Worm (Caenorhabditis elegans) whole organism, L4 larva: ENCODE results near the gene rmd-1.

Experiments
- F37D6.2 ChIP-seq: sonication (generic microtip); optimal IDR thresholded peaks from 2 replicates; lab custom pipeline; 2016; ENCODE audit warnings: mild to moderate bottlenecking, missing genetic modification characterization, missing compliant biosample characterization
- T26A8.4 ChIP-seq: fragments of 200-800 bp; sonication (Bioruptor generic); IDR thresholded peaks from 2 replicates; pipeline ENCODE4 v1.3.6; 2022; ENCODE audit warnings: missing genetic modification characterization, missing compliant biosample characterization
- Y105C5A.15 ChIP-seq: fragments of 200-800 bp; sonication (Bioruptor generic); IDR thresholded peaks from 2 replicates; pipeline ENCODE4 v1.3.6; 2022; ENCODE audit warnings: missing genetic modification characterization, missing compliant biosample characterization
- Y48G9A.11 ChIP-seq: fragments of 200-800 bp; sonication (Bioruptor generic); IDR thresholded peaks from 2 replicates; pipeline ENCODE4 v1.3.6; 2022; ENCODE audit warnings: missing genetic modification reagents, missing genetic modification characterization, missing compliant biosample characterization
- Y5F2A.4 ChIP-seq: fragments of 200-800 bp; sonication (Bioruptor generic); optimal IDR thresholded peaks from 2 replicates; lab custom pipeline; 2018; ENCODE audit warnings: mild to moderate bottlenecking, missing genetic modification characterization, missing compliant biosample characterization
- Y75B8A.6 ChIP-seq: fragments of 200-800 bp; sonication (Bioruptor generic); IDR thresholded peaks from 2 replicates; pipeline ENCODE4 v1.3.6; 2022; ENCODE audit warnings: missing genetic modification reagents, missing genetic modification characterization, missing compliant biosample characterization
- ZK337.2 ChIP-seq: fragments of 200-800 bp; sonication (Bioruptor generic); IDR thresholded peaks from 2 replicates; pipeline ENCODE4 v1.3.6; 2022; ENCODE audit warnings: missing genetic modification reagents, missing genetic modification characterization, missing compliant biosample characterization
- aly-2 ChIP-seq: sonication (generic microtip); optimal IDR thresholded peaks from 2 replicates; lab custom pipeline; 2018; ENCODE audit warnings: missing biosample characterization, missing genetic modification characterization
- ama-1 ChIP-seq: fragments of 150-350 bp; optimal IDR thresholded peaks from 2 replicates; lab custom pipeline; 2014; ENCODE audit warnings: inconsistent platforms, mixed read lengths
- attf-4 ChIP-seq: sonication (generic microtip); optimal IDR thresholded peaks from 3 replicates; lab custom pipeline; 2017; ENCODE audit warnings: missing biosample characterization, missing genetic modification characterization
- ceh-20 ChIP-seq: fragments of 200-800 bp; sonication (Bioruptor generic); IDR thresholded peaks from 2 replicates; pipeline ENCODE4 v1.3.6; 2022; ENCODE audit warnings: missing genetic modification reagents, missing genetic modification characterization, missing compliant biosample characterization
- ceh-44 ChIP-seq: fragments of 200-800 bp; sonication (Bioruptor generic); IDR thresholded peaks from 2 replicates; pipeline ENCODE4 v1.3.6; 2022; ENCODE audit warnings: missing genetic modification reagents, missing genetic modification characterization, missing compliant biosample characterization
- ceh-82 ChIP-seq: sonication (generic microtip); optimal IDR thresholded peaks from 2 replicates; lab custom pipeline; 2017; ENCODE audit warnings: missing biosample characterization, missing genetic modification characterization
- ces-1 ChIP-seq: fragments of 150-350 bp; sonication (generic microtip); optimal IDR thresholded peaks from 4 replicates; lab custom pipeline; 2014; ENCODE audit warnings: missing biosample characterization, missing genetic modification reagents, missing genetic modification characterization
- ctbp-1 ChIP-seq: fragments of 200-800 bp; sonication (Bioruptor generic); IDR thresholded peaks from 2 replicates; pipeline ENCODE4 v1.3.6; 2022; ENCODE audit warnings: missing genetic modification reagents, missing genetic modification characterization, missing compliant biosample characterization
- daf-12 ChIP-seq: fragments of 150-350 bp; optimal IDR thresholded peaks from 2 replicates; lab custom pipeline; 2014; ENCODE audit warnings: missing biosample characterization, missing genetic modification reagents, missing genetic modification characterization
- daf-16 ChIP-seq, 3 experiments: sonication (generic microtip); optimal IDR thresholded peaks; 2 replicates each; lab custom pipeline; 2016 to 2017; ENCODE audit warnings: missing genetic modification characterization in 3 of 3, missing genetic modification reagents in 3 of 3, mild to moderate bottlenecking in 2 of 3, missing compliant biosample characterization in 2 of 3, missing biosample characterization in 1 of 3, moderate library complexity in 1 of 3
- dmd-6 ChIP-seq: fragments of 200-800 bp; sonication (Bioruptor generic); IDR thresholded peaks from 2 replicates; pipeline ENCODE4 v1.3.6; 2022; ENCODE audit warnings: missing genetic modification reagents, missing genetic modification characterization, missing compliant biosample characterization
- dmd-8 ChIP-seq: fragments of 200-800 bp; sonication (Bioruptor generic); IDR thresholded peaks from 2 replicates; pipeline ENCODE4 v1.3.6; 2022; ENCODE audit warnings: missing genetic modification characterization, missing compliant biosample characterization
- dve-1 ChIP-seq: sonication (generic microtip); optimal IDR thresholded peaks from 2 replicates; lab custom pipeline; 2017; ENCODE audit warnings: antibody characterized with exemption, mild to moderate bottlenecking, missing genetic modification characterization, missing compliant biosample characterization; ENCODE audit not compliant: insufficient read depth
- hif-1 ChIP-seq, 2 experiments: sonication (generic microtip); optimal IDR thresholded peaks; 2 replicates each; lab custom pipeline; 2016 to 2017; ENCODE audit warnings: missing compliant biosample characterization in 2 of 2, missing genetic modification characterization in 2 of 2, missing genetic modification reagents in 2 of 2, missing genotype in 2 of 2, mild to moderate bottlenecking in 1 of 2
- hlh-11 ChIP-seq: fragments of 200-800 bp; sonication (Bioruptor generic); optimal IDR thresholded peaks from 2 replicates; lab custom pipeline; 2018; ENCODE audit warnings: mild to moderate bottlenecking, missing genetic modification characterization, missing compliant biosample characterization
- hlh-30 ChIP-seq: sonication (generic microtip); optimal IDR thresholded peaks from 2 replicates; lab custom pipeline; 2017; ENCODE audit warnings: antibody characterized with exemption, mild to moderate bottlenecking, missing genetic modification characterization, missing compliant biosample characterization; ENCODE audit not compliant: insufficient read depth
- lin-15B ChIP-seq: fragments of 150-350 bp; sonication (generic microtip); optimal IDR thresholded peaks from 3 replicates; lab custom pipeline; 2014; ENCODE audit warnings: missing biosample characterization, missing genetic modification characterization
- lin-29 ChIP-seq: fragments of 200-800 bp; sonication (Bioruptor generic); IDR thresholded peaks from 2 replicates; pipeline ENCODE4 v1.3.6; 2022; ENCODE audit warnings: missing genetic modification reagents, missing genetic modification characterization, missing compliant biosample characterization
- lsy-2 ChIP-seq, 2 experiments: fragments of 150-350 bp in 1 of 2; sonication (generic microtip) in 1 of 2; optimal IDR thresholded peaks; 2 replicates each; lab custom pipeline; 2014 to 2017; ENCODE audit warnings: missing biosample characterization in 2 of 2, missing genetic modification characterization in 2 of 2
- mdl-1 ChIP-seq, 2 experiments: fragments of 150-350 bp in 1 of 2; sonication (generic microtip) in 1 of 2; optimal IDR thresholded peaks; 2 replicates each; lab custom pipeline; 2014 to 2017; ENCODE audit warnings: missing biosample characterization in 2 of 2, missing genetic modification characterization in 2 of 2
- nhr-102 ChIP-seq: sonication (generic microtip); optimal IDR thresholded peaks from 2 replicates; lab custom pipeline; 2016; ENCODE audit warnings: mild to moderate bottlenecking, missing genetic modification characterization, moderate library complexity, missing compliant biosample characterization
- nhr-28 ChIP-seq: fragments of 150-350 bp; optimal IDR thresholded peaks from 2 replicates; lab custom pipeline; 2014; ENCODE audit warnings: missing biosample characterization, missing genetic modification characterization
- nhr-42 ChIP-seq: fragments of 200-800 bp; sonication (Bioruptor generic); IDR thresholded peaks from 2 replicates; pipeline ENCODE4 v1.3.6; 2022; ENCODE audit warnings: missing genetic modification characterization, missing compliant biosample characterization
- nhr-48 ChIP-seq: sonication (generic microtip); optimal IDR thresholded peaks from 2 replicates; lab custom pipeline; 2016; ENCODE audit warnings: mild to moderate bottlenecking, missing genetic modification characterization, missing compliant biosample characterization
- nhr-76 ChIP-seq: fragments of 150-350 bp; optimal IDR thresholded peaks from 2 replicates; lab custom pipeline; 2014; ENCODE audit warnings: missing biosample characterization, missing genetic modification characterization
- nhr-77 ChIP-seq: fragments of 150-350 bp; optimal IDR thresholded peaks from 2 replicates; lab custom pipeline; 2014; ENCODE audit warnings: missing biosample characterization, missing genetic modification characterization
- php-3 ChIP-seq: fragments of 200-800 bp; sonication (Bioruptor generic); IDR thresholded peaks from 2 replicates; pipeline ENCODE4 v1.3.6; 2022; ENCODE audit warnings: missing genetic modification reagents, missing genetic modification characterization, missing compliant biosample characterization
- pqm-1 ChIP-seq: sonication (generic microtip); optimal IDR thresholded peaks from 2 replicates; lab custom pipeline; 2017; ENCODE audit warnings: missing biosample characterization, missing genetic modification characterization
- spr-1 ChIP-seq: sonication (generic microtip); optimal IDR thresholded peaks from 2 replicates; lab custom pipeline; 2016; ENCODE audit warnings: mild to moderate bottlenecking, missing genetic modification characterization, missing compliant biosample characterization
- spr-3 ChIP-seq: fragments of 200-800 bp; sonication (Bioruptor generic); optimal IDR thresholded peaks from 2 replicates; lab custom pipeline; 2018; ENCODE audit warnings: mild to moderate bottlenecking, missing genetic modification characterization, missing compliant biosample characterization
- tra-1 ChIP-seq: fragments of 200-800 bp; sonication (Bioruptor generic); IDR thresholded peaks from 2 replicates; pipeline ENCODE4 v1.3.6; 2022; ENCODE audit warnings: missing genetic modification reagents, missing genetic modification characterization, missing compliant biosample characterization
- unc-62 ChIP-seq, 3 experiments: fragments of 150-350 bp in 1 of 3; sonication (generic microtip); optimal IDR thresholded peaks in 2 of 3; peaks in 1 of 3; 1 replicate in 1 of 3; 2 replicates in 2 of 3; lab custom pipeline; 2014 to 2017; ENCODE audit warnings: missing biosample characterization in 3 of 3, missing genetic modification characterization in 3 of 3, missing genetic modification reagents in 3 of 3, missing genotype in 1 of 3
- zfp-3 ChIP-seq: fragments of 200-800 bp; sonication (Bioruptor generic); conservative IDR thresholded peaks from 2 replicates; pipeline ENCODE4 v1.3.6; 2022; ENCODE audit warnings: missing genetic modification reagents, missing genetic modification characterization, missing compliant biosample characterization
- ztf-11 ChIP-seq: fragments of 150-350 bp; optimal IDR thresholded peaks from 2 replicates; lab custom pipeline; 2014; ENCODE audit warnings: missing biosample characterization, missing genetic modification characterization
- ztf-7 ChIP-seq: fragments of 150-350 bp; optimal IDR thresholded peaks from 2 replicates; lab custom pipeline; 2014; ENCODE audit warnings: missing biosample characterization, missing genetic modification characterization

The rmd-1 gene

DNA sequence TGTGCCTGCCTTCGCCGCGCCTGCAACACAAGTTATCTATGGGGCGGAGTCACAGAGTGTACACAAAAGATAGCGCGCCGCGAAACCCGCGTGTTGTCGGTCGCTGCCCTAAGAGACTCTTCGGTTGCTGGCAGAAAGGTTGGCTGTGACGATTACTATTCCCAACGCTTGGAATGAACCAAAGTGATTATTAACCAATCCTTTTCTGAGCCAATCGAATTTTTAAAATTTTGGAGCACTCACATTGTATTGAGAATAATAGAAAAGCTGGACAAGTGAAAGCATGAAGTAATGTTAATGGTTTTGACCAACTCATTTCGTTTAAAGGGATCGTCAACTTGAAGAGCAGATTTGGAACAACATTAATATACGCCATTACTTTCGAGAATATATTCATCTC, 41.7 kb upstream of the rmd-1 start (continued):
- TF ChIP-seq F37D6.2 (tag; lab: Kevin White, UChicago), result no peak
- peak in 1 of 2 experiments; percentile 73 for TF ChIP-seq lsy-2 (tag; optimal IDR thresholded peaks at IDR 0.05; lab: Kevin White, UChicago)
- TF ChIP-seq T26A8.4, result no peak; the same call in 1 of the 2 replicates
- peak; percentile 25 for TF ChIP-seq attf-4 (tag; lab: Kevin White, UChicago)
- TF ChIP-seq ces-1 (GFP tag; lab: Kevin White, UChicago), result no peak
- TF ChIP-seq daf-12, result no peak
- TF ChIP-seq ztf-11, result no peak
- peak; percentile 33 for TF ChIP-seq ztf-7 (tag; lab: Kevin White, UChicago)
- TF ChIP-seq dmd-8 (GFP tag; lab: Robert Waterston, UW), result no peak
- TF ChIP-seq ama-1, result peak; percentile 94
- TF ChIP-seq unc-62 (GFP tag; optimal IDR thresholded peaks at IDR 0.05 in 1 of 2; lab: Kevin White, UChicago), result peak in 1 of 2 experiments; percentile 35
- no peak for TF ChIP-seq unc-62 (tag; optimal IDR thresholded peaks at IDR 0.05; lab: Kevin White, UChicago)
- peak; percentile 16 for TF ChIP-seq spr-1 (tag; lab: Kevin White, UChicago)
- TF ChIP-seq php-3, result peak; percentile 49; the same call in 1 of the 2 replicates
- no peak for TF ChIP-seq spr-3 (GFP tag; lab: Kevin White, UChicago)
- no peak for TF ChIP-seq ceh-82 (tag; lab: Kevin White, UChicago)
- TF ChIP-seq Y5F2A.4 (GFP tag; lab: Kevin White, UChicago), result no peak
- no peak for TF ChIP-seq ceh-20 (GFP tag; lab: Robert Waterston, UW)
- TF ChIP-seq dve-1, result peak; percentile 79
- no peak for TF ChIP-seq Y105C5A.15 (GFP tag; lab: Robert Waterston, UW)
- no peak; the same call in 1 of the 2 replicates for TF ChIP-seq Y48G9A.11 (GFP tag; lab: Robert Waterston, UW)
- TF ChIP-seq lin-15B, result peak; percentile 46
- TF ChIP-seq nhr-48 (tag; lab: Kevin White, UChicago), result peak; percentile 63
- peak; percentile 27; the same call in 1 of the 2 replicates for TF ChIP-seq nhr-42 (GFP tag; lab: Robert Waterston, UW)
- TF ChIP-seq ZK337.2 (GFP tag; lab: Robert Waterston, UW), result 0 out of 2 replicates have a peak, but pooled peaks have one; percentile 12
- TF ChIP-seq, all 104 proteins: peak for 38

DNA sequence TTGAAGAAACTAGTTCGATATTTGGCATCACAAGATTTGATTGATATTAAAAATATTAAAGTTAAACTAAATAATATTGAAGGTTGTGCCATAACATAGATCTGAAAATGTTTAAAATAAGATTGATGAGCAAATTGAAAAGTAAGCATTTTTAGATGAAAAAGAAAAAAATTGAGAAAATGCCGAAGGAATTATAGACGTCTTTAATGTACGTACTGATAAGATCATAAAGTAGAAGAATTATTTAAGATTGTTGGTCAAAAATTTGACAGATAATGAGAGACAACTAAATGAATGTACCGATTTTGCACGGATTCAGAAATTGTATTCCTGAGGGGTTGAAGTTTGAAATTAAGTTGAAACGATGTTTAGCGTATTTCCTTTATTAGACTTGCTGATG, 38.7 kb upstream of the rmd-1 start, which contains the start of gene ncx-7:
Gene ncx-7 (minus strand): TSS at position 101 of the 400 bp plus-strand sequence.
- TF ChIP-seq Y75B8A.6 (GFP tag; lab: Robert Waterston, UW) (no peak), pqm-1 (tag; lab: Kevin White, UChicago) (peak; percentile 6), zfp-3 (GFP tag; lab: Robert Waterston, UW) (no peak), nhr-76 (tag; lab: Kevin White, UChicago) (no peak), lin-29 (GFP tag; lab: Robert Waterston, UW) (no peak)
- TF ChIP-seq, all 104 proteins: peak for 1

DNA sequence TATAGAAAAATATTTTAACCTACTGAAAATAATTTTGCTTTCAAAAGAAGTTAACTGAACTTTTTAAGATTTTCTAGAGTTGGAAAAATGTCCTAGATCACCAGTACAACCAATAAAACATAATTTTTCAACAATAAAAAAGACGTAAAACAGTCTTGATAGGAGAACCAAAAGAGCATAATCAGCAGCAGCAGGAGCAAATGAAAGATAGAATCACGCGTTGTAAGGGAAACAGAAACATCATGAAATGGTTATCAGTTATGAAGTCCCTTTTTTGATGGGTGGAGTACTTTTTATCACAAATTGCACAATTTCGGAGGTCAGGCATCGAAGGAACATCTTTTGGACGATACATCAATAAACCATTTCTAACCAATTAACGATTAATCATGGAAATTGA, 36.9 kb upstream of the rmd-1 start:
- TF ChIP-seq ctbp-1 (GFP tag; lab: Robert Waterston, UW), result no peak
- peak; percentile 91 for TF ChIP-seq dmd-6 (GFP tag; lab: Robert Waterston, UW)
- no peak for TF ChIP-seq hif-1 (tag; optimal IDR thresholded peaks at IDR 0.05; lab: Kevin White, UChicago)
- TF ChIP-seq mdl-1 (tag; optimal IDR thresholded peaks at IDR 0.05; lab: Kevin White, UChicago), result peak in 1 of 2 experiments; percentile 34
- TF ChIP-seq pqm-1 (tag; lab: Kevin White, UChicago), result peak; percentile 98
- peak; percentile 84 for TF ChIP-seq hlh-11 (tag; lab: Kevin White, UChicago)
- TF ChIP-seq aly-2 (tag; lab: Kevin White, UChicago), result no peak
- TF ChIP-seq php-3, result peak; percentile 94
- peak; percentile 73 for TF ChIP-seq dve-1
- TF ChIP-seq nhr-77, result peak; percentile 77
- TF ChIP-seq nhr-48 (tag; lab: Kevin White, UChicago), result peak; percentile 27
- TF ChIP-seq hlh-30 (tag; lab: Kevin White, UChicago), result peak; percentile 36
- TF ChIP-seq nhr-28, result peak; percentile 95
- TF ChIP-seq ceh-44, result no peak
- TF ChIP-seq nhr-102, result peak; percentile 13
- TF ChIP-seq tra-1, result 0 out of 2 replicates have a peak, but pooled peaks have one; percentile 56
- no peak for TF ChIP-seq daf-16 (GFP tag; optimal IDR thresholded peaks at IDR 0.05; lab: Kevin White, UChicago)
- peak; percentile 89 for TF ChIP-seq daf-16 (tag; optimal IDR thresholded peaks at IDR 0.05; lab: Kevin White, UChicago)
